Worm (Caenorhabditis elegans) whole organism, mixed stage, embryonic: Measurements from ENCODE around the gene sdn-1.

Experiments
- elt-3 ChIP-seq: fragments of 150-350 bp; optimal IDR thresholded peaks from 2 replicates; lab custom pipeline; 2014; ENCODE audit warnings: missing biosample characterization, missing genetic modification characterization
- lin-13 ChIP-seq: fragments of 150-350 bp; optimal IDR thresholded peaks from 2 replicates; lab custom pipeline; 2014; ENCODE audit warnings: missing biosample characterization, missing genetic modification characterization
- lsy-2 ChIP-seq: fragments of 150-350 bp; optimal IDR thresholded peaks from 2 replicates; lab custom pipeline; 2014; ENCODE audit warnings: missing biosample characterization, missing genetic modification characterization
- nhr-12 ChIP-seq: fragments of 150-350 bp; optimal IDR thresholded peaks from 2 replicates; lab custom pipeline; 2014; ENCODE audit warnings: missing biosample characterization, missing genetic modification characterization
- sem-2 ChIP-seq: fragments of 200-800 bp; sonication (Bioruptor generic); optimal IDR thresholded peaks from 2 replicates; lab custom pipeline; 2018; ENCODE audit warnings: mild to moderate bottlenecking, missing genetic modification characterization, missing compliant biosample characterization
- snpc-4 ChIP-seq: fragments of 150-350 bp; optimal IDR thresholded peaks from 2 replicates; lab custom pipeline; 2014; ENCODE audit warnings: missing biosample characterization, missing genetic modification characterization
- zip-8 ChIP-seq: fragments of 150-350 bp; optimal IDR thresholded peaks from 2 replicates; lab custom pipeline; 2014; ENCODE audit warnings: missing biosample characterization, missing genetic modification characterization

DNA sequence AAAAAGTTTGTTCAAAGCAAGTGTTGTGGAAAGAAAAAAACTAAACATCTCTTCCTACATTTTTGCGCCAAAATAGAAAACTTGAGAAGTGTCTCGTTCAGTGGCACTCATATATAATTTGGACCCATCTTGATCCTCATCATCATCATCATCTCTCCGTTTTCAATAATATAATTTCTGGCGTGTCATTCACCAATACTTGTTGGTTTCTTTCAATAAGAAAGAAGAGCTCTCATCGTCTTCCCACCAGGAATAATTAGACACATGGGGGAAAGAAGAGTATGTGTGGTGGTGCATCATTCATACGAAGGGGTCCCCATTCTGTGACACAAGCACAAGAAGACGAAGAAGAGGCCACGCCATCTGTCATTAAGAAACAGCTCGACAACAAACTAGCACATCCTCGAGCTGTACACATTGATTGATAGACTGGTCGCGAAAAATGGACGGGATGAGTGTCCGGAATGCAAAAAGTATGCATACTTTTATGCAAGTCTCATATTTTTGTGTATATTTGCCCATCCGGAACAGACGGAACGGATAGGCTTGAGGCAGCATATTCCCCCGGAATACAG, 1.8 kb downstream of the sdn-1 start:
- no peak for TF ChIP-seq elt-3 (tag; lab: Kevin White, UChicago)
- no peak for TF ChIP-seq lsy-2 (tag; lab: Kevin White, UChicago)
- TF ChIP-seq zip-8 (tag; lab: Kevin White, UChicago), result no peak
- TF ChIP-seq lin-13 (tag; lab: Kevin White, UChicago), result no peak
- no peak for TF ChIP-seq snpc-4
- TF ChIP-seq nhr-12, result no peak
- no peak for TF ChIP-seq sem-2
